Fruit fly (Drosophila melanogaster): ENCODE results near the gene ppk31.
A peak's percentile ranks its signal among the peaks of the same experiment; 100 is the strongest.

Gene ppk31

dm6 chr3R:27129580-27130385 is 33.1 kb upstream of the ppk31 start (continued):
- TF ChIP-seq CG8388 (GFP tag; optimal IDR thresholded peaks at IDR 0.05) (no peak), CG17802 (tag; optimal IDR thresholded peaks at IDR 0.05) (no peak), CG11504 (tag; optimal IDR thresholded peaks at IDR 0.05) (no peak), gcm (GFP tag; optimal IDR thresholded peaks at IDR 0.05) (no peak), CG43689 (GFP tag; IDR thresholded peaks at IDR 0.05) (no peak), CG13296 (GFP tag; optimal IDR thresholded peaks at IDR 0.05) (no peak), Fer2 (tag; optimal IDR thresholded peaks at IDR 0.05) (no peak), CG4617 (GFP tag; optimal IDR thresholded peaks at IDR 0.05; ENCODE audit: borderline replicate concordance) (no peak), sob (GFP tag; IDR thresholded peaks at IDR 0.05) (no peak), HmgD (GFP tag; optimal IDR thresholded peaks at IDR 0.05) (no peak), gem (tag; optimal IDR thresholded peaks at IDR 0.05) (no peak), YL-1 (GFP tag; optimal IDR thresholded peaks at IDR 0.05) (no peak), CG16779 (GFP tag; IDR thresholded peaks at IDR 0.05) (no peak), fd64A (GFP tag; optimal IDR thresholded peaks at IDR 0.05) (no peak), mirr (GFP tag; optimal IDR thresholded peaks at IDR 0.05) (no peak), Doc3 (GFP tag; IDR thresholded peaks at IDR 0.05; ENCODE audit: partially characterized antibody) (no peak), CG12659 (GFP tag; optimal IDR thresholded peaks at IDR 0.05) (peak; percentile 13), exex (tag; optimal IDR thresholded peaks at IDR 0.05) (no peak), Mad (GFP tag; optimal IDR thresholded peaks at IDR 0.05) (no peak), CG2875 (GFP tag; optimal IDR thresholded peaks at IDR 0.05) (no peak), CG14667 (GFP tag; IDR thresholded peaks at IDR 0.05) (no peak), Xrp1 (GFP tag; IDR thresholded peaks at IDR 0.05) (no peak), CG17568 (GFP tag; optimal IDR thresholded peaks at IDR 0.05) (no peak), stwl (tag; optimal IDR thresholded peaks at IDR 0.05) (no peak), CG15011 (GFP tag; optimal IDR thresholded peaks at IDR 0.05) (no peak), Chrac-16 (GFP tag; optimal IDR thresholded peaks at IDR 0.05) (no peak), B-H1 (GFP tag; IDR thresholded peaks at IDR 0.05) (peak; percentile 17; the same call in 1 of the 3 replicates), BtbVII (GFP tag; optimal IDR thresholded peaks at IDR 0.05) (no peak), kni (GFP tag; optimal IDR thresholded peaks at IDR 0.05) (no peak), h (optimal IDR thresholded peaks at IDR 0.05) (no peak), dimm (GFP tag; IDR thresholded peaks at IDR 0.05) (no peak), CG9727 (GFP tag; optimal IDR thresholded peaks at IDR 0.05) (peak; percentile 13), CG15269 (tag; optimal IDR thresholded peaks at IDR 0.05) (no peak), CG2678 (tag; optimal IDR thresholded peaks at IDR 0.05) (no peak), Lhr (GFP tag; optimal IDR thresholded peaks at IDR 0.05) (no peak), cg (GFP tag; optimal IDR thresholded peaks at IDR 0.05) (no peak), Dfd (GFP tag; optimal IDR thresholded peaks at IDR 0.05) (no peak), gce (GFP tag; IDR thresholded peaks at IDR 0.05) (no peak), klu (GFP tag; IDR thresholded peaks at IDR 0.05) (no peak), Trl (optimal IDR thresholded peaks at IDR 0.05) (no peak), Trl (GFP tag; optimal IDR thresholded peaks at IDR 0.05) (no peak), D (optimal IDR thresholded peaks at IDR 0.05) (no peak), D (GFP tag; optimal IDR thresholded peaks at IDR 0.05) (no peak), grau (tag; optimal IDR thresholded peaks at IDR 0.05) (peak; percentile 50), amos (GFP tag; IDR thresholded peaks at IDR 0.05; ENCODE audit: partially characterized antibody) (no peak; the same call in 1 of the 2 replicates), jing (GFP tag; optimal IDR thresholded peaks at IDR 0.05) (no peak), CG1647 (GFP tag; optimal IDR thresholded peaks at IDR 0.05) (no peak), CG17186 (GFP tag; optimal IDR thresholded peaks at IDR 0.05) (no peak), CG4854 (GFP tag; optimal IDR thresholded peaks at IDR 0.05) (no peak), CG3995 (GFP tag; optimal IDR thresholded peaks at IDR 0.05) (no peak)
